Fruit fly (Drosophila melanogaster) whole organism, embryonic: ENCODE data around the gene CG17249.

Experiments used
- ATbp ChIP-seq: fragments of 200-800 bp; sonication (Bioruptor generic); optimal IDR thresholded peaks from 2 replicates; lab custom pipeline; 2017; ENCODE audit warnings: missing biosample characterization, mild to moderate bottlenecking, missing genetic modification characterization, missing genetic modification reagents
- Asciz ChIP-seq: fragments of 200-800 bp; sonication (Bioruptor generic); optimal IDR thresholded peaks from 2 replicates; lab custom pipeline; 2017; ENCODE audit warnings: missing biosample characterization, mild to moderate bottlenecking, missing genetic modification characterization, missing genetic modification reagents
- CG10209 ChIP-seq: fragments of 200-800 bp; sonication (Bioruptor generic); optimal IDR thresholded peaks from 3 replicates; lab custom pipeline; 2017; ENCODE audit warnings: missing biosample characterization, mild to moderate bottlenecking, missing genetic modification characterization, missing genetic modification reagents
- CG12104 ChIP-seq: fragments of 200-800 bp; sonication (Bioruptor generic); optimal IDR thresholded peaks from 3 replicates; lab custom pipeline; 2016; ENCODE audit warnings: missing biosample characterization, missing genetic modification characterization
- CG12942 ChIP-seq: fragments of 200-800 bp; sonication (Bioruptor generic); optimal IDR thresholded peaks from 3 replicates; lab custom pipeline; 2016; ENCODE audit warnings: missing biosample characterization, missing genetic modification characterization
- CG14050 ChIP-seq: fragments of 200-800 bp; sonication (Bioruptor generic); IDR thresholded peaks from 3 replicates; pipeline ENCODE4 v1.3.6; 2022; ENCODE audit warnings: missing biosample characterization, missing genetic modification characterization
- CG14965 ChIP-seq: fragments of 200-800 bp; sonication (Bioruptor generic); optimal IDR thresholded peaks from 2 replicates; lab custom pipeline; 2016; ENCODE audit warnings: missing biosample characterization, missing genetic modification characterization, borderline replicate concordance
- CG16813 ChIP-seq: fragments of 200-800 bp; sonication (Bioruptor generic); IDR thresholded peaks from 3 replicates; pipeline ENCODE4 v1.3.6; 2022; ENCODE audit warnings: missing biosample characterization, missing genetic modification characterization; ENCODE audit not compliant: partially characterized antibody
- CG17186 ChIP-seq: fragments of 200-800 bp; sonication (Bioruptor generic); optimal IDR thresholded peaks from 3 replicates; lab custom pipeline; 2017; ENCODE audit warnings: missing biosample characterization, missing genetic modification reagents, missing genetic modification characterization
- CG18262 ChIP-seq: fragments of 200-800 bp; optimal IDR thresholded peaks from 3 replicates; lab custom pipeline; 2019; ENCODE audit warnings: missing biosample characterization, mild to moderate bottlenecking, missing genetic modification characterization, moderate library complexity
- CG2129 ChIP-seq: fragments of 200-800 bp; sonication (Bioruptor generic); IDR thresholded peaks from 2 replicates; pipeline ENCODE4 v1.3.6; 2022; ENCODE audit warnings: missing biosample characterization, missing genetic modification characterization; ENCODE audit not compliant: partially characterized antibody
- CG2889 ChIP-seq: fragments of 200-800 bp; sonication (Bioruptor generic); IDR thresholded peaks from 3 replicates; pipeline ENCODE4 v1.3.6; 2022; ENCODE audit warnings: missing biosample characterization, missing genetic modification characterization
- CG34376 ChIP-seq: fragments of 200-800 bp; sonication (Bioruptor generic); optimal IDR thresholded peaks from 2 replicates; lab custom pipeline; 2018; ENCODE audit warnings: missing biosample characterization, mild to moderate bottlenecking, missing genetic modification characterization
- CG3726 ChIP-seq: fragments of 200-800 bp; sonication (Bioruptor generic); IDR thresholded peaks from 3 replicates; pipeline ENCODE4, ENCODE4 v1.3.6; 2022; ENCODE audit warnings: missing biosample characterization, missing genetic modification characterization
- CG7745 ChIP-seq: fragments of 200-800 bp; sonication (Bioruptor generic); optimal IDR thresholded peaks from 2 replicates; lab custom pipeline; 2018; ENCODE audit warnings: missing biosample characterization, mild to moderate bottlenecking, missing genetic modification characterization, moderate library complexity
- CTCF ChIP-seq: fragments of 200-800 bp; sonication (Bioruptor generic); optimal IDR thresholded peaks from 2 replicates; lab custom pipeline; 2017; ENCODE audit warnings: missing biosample characterization, mild to moderate bottlenecking, missing genetic modification characterization, moderate library complexity
- D ChIP-seq, 2 experiments: fragments of 200-800 bp in 1 of 2; fragments of >200 bp in 1 of 2; sonication (Bioruptor generic) in 1 of 2; optimal IDR thresholded peaks; 2 replicates in 1 of 2; 3 replicates in 1 of 2; lab custom pipeline; 2017; ENCODE audit warnings: mild to moderate bottlenecking in 1 of 2, missing biosample characterization in 1 of 2, missing genetic modification characterization in 1 of 2, missing genetic modification reagents in 1 of 2
- D19B ChIP-seq: fragments of 200-800 bp; sonication (Bioruptor generic); optimal IDR thresholded peaks from 2 replicates; lab custom pipeline; 2017; ENCODE audit warnings: missing biosample characterization, mild to moderate bottlenecking, missing genetic modification characterization
- Dek ChIP-seq: fragments of 200-800 bp; sonication (Bioruptor generic); optimal IDR thresholded peaks from 3 replicates; lab custom pipeline; 2019; ENCODE audit warnings: missing biosample characterization, mild to moderate bottlenecking, missing genetic modification characterization, moderate library complexity
- Dip2 ChIP-seq: fragments of 200-800 bp; sonication (Bioruptor generic); IDR thresholded peaks from 2 replicates; pipeline ENCODE4 v1.3.6; 2022; ENCODE audit warnings: missing biosample characterization, missing genetic modification characterization
- HHEX ChIP-seq: fragments of 200-800 bp; sonication (Bioruptor generic); optimal IDR thresholded peaks from 3 replicates; lab custom pipeline; 2017; ENCODE audit warnings: missing biosample characterization, mild to moderate bottlenecking, missing genetic modification characterization, missing genetic modification reagents
- Hr3 ChIP-seq: fragments of 200-800 bp; sonication (Bioruptor generic); optimal IDR thresholded peaks from 3 replicates; lab custom pipeline; 2016; ENCODE audit warnings: missing biosample characterization, missing genetic modification characterization
- Hr39 ChIP-seq: fragments of >200 bp; optimal IDR thresholded peaks from 2 replicates; lab custom pipeline; 2017
- Max ChIP-seq: fragments of 200-800 bp; sonication (Bioruptor generic); optimal IDR thresholded peaks from 2 replicates; lab custom pipeline; 2016; ENCODE audit warnings: missing biosample characterization, mild to moderate bottlenecking, missing genetic modification characterization
- NK7.1 ChIP-seq: fragments of 200-800 bp; sonication (Bioruptor generic); optimal IDR thresholded peaks from 3 replicates; lab custom pipeline; 2016; ENCODE audit warnings: missing biosample characterization, missing genetic modification characterization
- Oaz ChIP-seq: fragments of 200-800 bp; sonication (Bioruptor generic); IDR thresholded peaks from 2 replicates; pipeline ENCODE4 v1.3.6; 2022; ENCODE audit warnings: missing biosample characterization, missing genetic modification characterization
- Opbp ChIP-seq: fragments of 200-800 bp; sonication (Bioruptor generic); IDR thresholded peaks from 3 replicates; pipeline ENCODE4 v1.3.6; 2022; ENCODE audit warnings: missing biosample characterization, missing genetic modification characterization; ENCODE audit not compliant: partially characterized antibody
- Tbp ChIP-seq: fragments of >200 bp; optimal IDR thresholded peaks from 2 replicates; lab custom pipeline; 2018; ENCODE audit warnings: missing biosample characterization, missing genetic modification characterization
- Xbp1 ChIP-seq: fragments of 200-800 bp; sonication (Bioruptor generic); optimal IDR thresholded peaks from 3 replicates; lab custom pipeline; 2016; ENCODE audit warnings: missing biosample characterization, mild to moderate bottlenecking, missing genetic modification characterization
- YL-1 ChIP-seq: fragments of 200-800 bp; sonication (Bioruptor generic); optimal IDR thresholded peaks from 3 replicates; lab custom pipeline; 2017; ENCODE audit warnings: missing biosample characterization, mild to moderate bottlenecking, missing genetic modification characterization
- ash1 ChIP-seq: fragments of 200-800 bp; sonication (Bioruptor generic); optimal IDR thresholded peaks from 2 replicates; lab custom pipeline; 2018; ENCODE audit warnings: missing biosample characterization, mild to moderate bottlenecking, missing genetic modification characterization
- bab2 ChIP-seq: fragments of 200-800 bp; sonication (Bioruptor generic); optimal IDR thresholded peaks from 2 replicates; lab custom pipeline; 2016; ENCODE audit warnings: missing biosample characterization, missing genetic modification characterization
- bcd ChIP-seq: fragments of 200-800 bp; sonication (Bioruptor generic); optimal IDR thresholded peaks from 2 replicates; lab custom pipeline; 2017; ENCODE audit warnings: missing biosample characterization, mild to moderate bottlenecking, missing genetic modification characterization
- chn ChIP-seq: fragments of 200-800 bp; sonication (Bioruptor generic); optimal IDR thresholded peaks from 2 replicates; lab custom pipeline; 2016; ENCODE audit warnings: missing biosample characterization, missing genetic modification characterization
- da ChIP-seq: fragments of 200-800 bp; sonication (Bioruptor generic); optimal IDR thresholded peaks from 2 replicates; lab custom pipeline; 2016; ENCODE audit warnings: missing biosample characterization, missing genetic modification characterization
- dm ChIP-seq: fragments of 200-800 bp; sonication (Bioruptor generic); optimal IDR thresholded peaks from 3 replicates; lab custom pipeline; 2016; ENCODE audit warnings: missing biosample characterization, missing genetic modification characterization
- dpn ChIP-seq, 2 experiments: fragments of 200-800 bp; sonication (Bioruptor generic); optimal IDR thresholded peaks; 3 replicates each; lab custom pipeline; 2016; ENCODE audit warnings: missing biosample characterization in 2 of 2, missing genetic modification characterization in 2 of 2
- eve ChIP-seq, 2 experiments: fragments of >200 bp; optimal IDR thresholded peaks; 2 replicates each; lab custom pipeline; 2017; ENCODE audit warnings: missing biosample characterization in 2 of 2, missing genetic modification characterization in 2 of 2
- hbn ChIP-seq: fragments of 200-800 bp; sonication (Bioruptor generic); IDR thresholded peaks from 2 replicates; pipeline ENCODE4 v1.3.6; 2022; ENCODE audit warnings: missing biosample characterization, missing genetic modification characterization; ENCODE audit not compliant: partially characterized antibody
- ken ChIP-seq: fragments of 200-800 bp; sonication (Bioruptor generic); IDR thresholded peaks from 3 replicates; pipeline ENCODE4 v1.3.6; 2022; ENCODE audit warnings: missing biosample characterization, missing genetic modification characterization
- luna ChIP-seq: fragments of 200-800 bp; sonication (Bioruptor generic); optimal IDR thresholded peaks from 2 replicates; lab custom pipeline; 2016; ENCODE audit warnings: missing biosample characterization, missing genetic modification characterization
- oc ChIP-seq: fragments of 200-800 bp; sonication (Bioruptor generic); optimal IDR thresholded peaks from 2 replicates; lab custom pipeline; 2018; ENCODE audit warnings: missing biosample characterization, mild to moderate bottlenecking, missing genetic modification characterization, moderate library complexity
- peb ChIP-seq: fragments of 200-800 bp; sonication (Bioruptor generic); IDR thresholded peaks from 2 replicates; pipeline ENCODE4 v1.3.6; 2022; ENCODE audit warnings: missing biosample characterization, missing genetic modification characterization
- psq ChIP-seq: fragments of 200-800 bp; sonication (Bioruptor generic); optimal IDR thresholded peaks from 2 replicates; lab custom pipeline; 2017; ENCODE audit warnings: missing biosample characterization, missing genetic modification characterization
- scrt ChIP-seq: fragments of 200-800 bp; sonication (Bioruptor generic); optimal IDR thresholded peaks from 2 replicates; lab custom pipeline; 2018; ENCODE audit warnings: missing biosample characterization, mild to moderate bottlenecking, missing genetic modification characterization, moderate library complexity
- sd ChIP-seq: fragments of 200-800 bp; sonication (Bioruptor generic); optimal IDR thresholded peaks from 3 replicates; lab custom pipeline; 2018; ENCODE audit warnings: missing biosample characterization, mild to moderate bottlenecking, missing genetic modification characterization, moderate library complexity
- sqz ChIP-seq: fragments of 200-800 bp; sonication (Bioruptor generic); optimal IDR thresholded peaks from 3 replicates; lab custom pipeline; 2018; ENCODE audit warnings: missing biosample characterization, mild to moderate bottlenecking, missing genetic modification characterization
- tgo ChIP-seq: fragments of 200-800 bp; sonication (Bioruptor generic); IDR thresholded peaks from 3 replicates; pipeline ENCODE4 v1.3.6; 2022; ENCODE audit warnings: missing biosample characterization, missing genetic modification characterization
- tx ChIP-seq: fragments of 200-800 bp; sonication (Bioruptor generic); optimal IDR thresholded peaks from 2 replicates; lab custom pipeline; 2016; ENCODE audit warnings: missing biosample characterization, missing genetic modification characterization
- vnd ChIP-seq: fragments of 200-800 bp; sonication (Bioruptor generic); IDR thresholded peaks from 3 replicates; pipeline ENCODE4 v1.3.6; 2022; ENCODE audit warnings: missing biosample characterization, missing genetic modification characterization; ENCODE audit not compliant: partially characterized antibody

The CG17249 gene

dm6 chr3L:1644920-1645567, 2.2 kb downstream of the CG17249 start, which contains the start of the genes alphaCOP and CG13919 (continued):
- TF ChIP-seq HHEX (GFP tag; lab: Kevin White, UChicago) = peak; percentile 94
- no peak for TF ChIP-seq CG2129 (GFP tag; lab: Robert Waterston, UW)
- peak; percentile 97 for TF ChIP-seq oc (tag; lab: Kevin White, UChicago)
- no peak for TF ChIP-seq Opbp (GFP tag; lab: Robert Waterston, UW)
- peak; percentile 95 for TF ChIP-seq CG18262 (tag; lab: Kevin White, UChicago)
- peak; percentile 47 for TF ChIP-seq CG14965 (GFP tag; lab: Kevin White, UChicago)
- peak; percentile 7 for TF ChIP-seq ash1 (GFP tag; lab: Kevin White, UChicago)
- TF ChIP-seq CG17186 (GFP tag; lab: Kevin White, UChicago) = peak; percentile 76
- peak; percentile 93 for TF ChIP-seq CG3726 (GFP tag; lab: Robert Waterston, UW)
- no peak for TF ChIP-seq vnd (GFP tag; lab: Robert Waterston, UW)
- TF ChIP-seq CG10209 (GFP tag; lab: Kevin White, UChicago) = peak; percentile 96
- TF ChIP-seq CG7745 = peak; percentile 74
- TF ChIP-seq bcd (GFP tag; lab: Kevin White, UChicago) = peak; percentile 96
- peak; percentile 35 for TF ChIP-seq CTCF (GFP tag; lab: Kevin White, UChicago)
- TF ChIP-seq Asciz (GFP tag; lab: Kevin White, UChicago) = no peak
- peak; percentile 91 for TF ChIP-seq NK7.1 (GFP tag; lab: Kevin White, UChicago)
- TF ChIP-seq ATbp (GFP tag; lab: Kevin White, UChicago) = peak; percentile 93
- TF ChIP-seq D (optimal IDR thresholded peaks at IDR 0.05; lab: Kevin White, UChicago) = no peak
- peak; percentile 88 for TF ChIP-seq D (GFP tag; optimal IDR thresholded peaks at IDR 0.05; lab: Kevin White, UChicago)
- TF ChIP-seq da (GFP tag; lab: Kevin White, UChicago) = peak; percentile 72
- TF ChIP-seq dpn (GFP tag; optimal IDR thresholded peaks at IDR 0.05; lab: Kevin White, UChicago) = peak; percentile 95 to 98
- TF ChIP-seq CG12942 = peak; percentile 96
- TF ChIP-seq tgo (GFP tag; lab: Robert Waterston, UW) = peak; percentile 97
- peak; percentile 88 for TF ChIP-seq sd (tag; lab: Kevin White, UChicago)
- TF ChIP-seq CG14050 = peak; percentile 97
- TF ChIP-seq tx (GFP tag; lab: Kevin White, UChicago) = peak; percentile 88
- TF ChIP-seq ken (GFP tag; lab: Robert Waterston, UW) = peak; percentile 98
- TF ChIP-seq bab2 (GFP tag; lab: Kevin White, UChicago) = peak; percentile 96
- TF ChIP-seq Oaz (GFP tag; lab: Robert Waterston, UW) = peak; percentile 98
- peak; percentile 87 for TF ChIP-seq peb (GFP tag; lab: Robert Waterston, UW)
- peak; percentile 89 for TF ChIP-seq CG34376 (GFP tag; lab: Kevin White, UChicago)
- peak; percentile 96 for TF ChIP-seq chn (GFP tag; lab: Kevin White, UChicago)
- TF ChIP-seq eve (GFP tag; optimal IDR thresholded peaks at IDR 0.05; lab: Kevin White, UChicago) = no peak
- peak; percentile 95 for TF ChIP-seq CG12104 (GFP tag; lab: Kevin White, UChicago)
- peak; percentile 90 for TF ChIP-seq psq (GFP tag; lab: Kevin White, UChicago)
- peak; percentile 98 for TF ChIP-seq YL-1 (GFP tag; lab: Kevin White, UChicago)
- TF ChIP-seq Dek (tag; lab: Kevin White, UChicago) = peak; percentile 96
- TF ChIP-seq scrt = peak; percentile 83
- peak; percentile 82 for TF ChIP-seq dm (GFP tag; lab: Kevin White, UChicago)
- TF ChIP-seq Hr39 (lab: Kevin White, UChicago) = peak; percentile 23
- peak; percentile 72 for TF ChIP-seq luna (GFP tag; lab: Kevin White, UChicago)
- no peak for TF ChIP-seq sqz (GFP tag; lab: Kevin White, UChicago)
- TF ChIP-seq CG2889 = peak; percentile 98
- TF ChIP-seq CG16813 = 0 out of 3 replicates have a peak, but pooled peaks have one; percentile 9
- TF ChIP-seq Hr3 (GFP tag; lab: Kevin White, UChicago) = peak; percentile 98
- TF ChIP-seq Tbp = no peak
- peak; percentile 99 for TF ChIP-seq Xbp1 (GFP tag; lab: Kevin White, UChicago)
- peak; percentile 93 for TF ChIP-seq Max
- peak; percentile 53 for TF ChIP-seq Dip2
- 0 out of 2 replicates have a peak, but pooled peaks have one; percentile 18 for TF ChIP-seq hbn (GFP tag; lab: Robert Waterston, UW)
- peak; percentile 86 for TF ChIP-seq D19B (GFP tag; lab: Kevin White, UChicago)
